Worm (Caenorhabditis elegans) whole organism, L1 larva: ENCODE measurements around the gene srt-23.
"Not testable (repeated sequence)": the region's sequence is repeated elsewhere in the genome, so short reads cannot be mapped to it uniquely, and the experiment has no call there.

ENCODE experiments used
- C04F5.9 ChIP-seq: sonication (generic microtip); optimal IDR thresholded peaks from 2 replicates; lab custom pipeline; 2016; ENCODE audit warnings: missing genetic modification characterization, missing compliant biosample characterization
- F16B12.6 ChIP-seq: fragments of 150-350 bp; optimal IDR thresholded peaks from 2 replicates; lab custom pipeline; 2014; ENCODE audit warnings: missing biosample characterization, missing genetic modification characterization
- aha-1 ChIP-seq: fragments of 150-350 bp; optimal IDR thresholded peaks from 2 replicates; lab custom pipeline; 2014; ENCODE audit warnings: missing biosample characterization, missing genetic modification characterization
- alr-1 ChIP-seq: fragments of 200-800 bp; sonication (Bioruptor generic); optimal IDR thresholded peaks from 2 replicates; lab custom pipeline; 2018; ENCODE audit warnings: borderline replicate concordance, mild to moderate bottlenecking, missing genetic modification characterization, missing compliant biosample characterization
- aly-2 ChIP-seq: fragments of 150-350 bp; optimal IDR thresholded peaks from 2 replicates; lab custom pipeline; 2014; ENCODE audit warnings: missing biosample characterization, missing genetic modification characterization
- blmp-1 ChIP-seq: fragments of 150-350 bp; optimal IDR thresholded peaks from 2 replicates; lab custom pipeline; 2014; ENCODE audit warnings: missing biosample characterization, missing genetic modification characterization
- ceh-8 ChIP-seq: fragments of 200-800 bp; sonication (Bioruptor generic); optimal IDR thresholded peaks from 2 replicates; lab custom pipeline; 2018; ENCODE audit warnings: mild to moderate bottlenecking, missing genetic modification characterization, moderate library complexity, missing compliant biosample characterization
- ceh-82 ChIP-seq, 3 experiments: fragments of 150-350 bp in 1 of 3; sonication (generic microtip) in 2 of 3; optimal IDR thresholded peaks; 2 replicates each; lab custom pipeline; 2014 to 2017; ENCODE audit warnings: missing biosample characterization in 3 of 3, missing genetic modification characterization in 3 of 3
- ceh-90 ChIP-seq: sonication (generic microtip); optimal IDR thresholded peaks from 2 replicates; lab custom pipeline; 2016; ENCODE audit warnings: missing genetic modification characterization, missing compliant biosample characterization
- dpl-1 ChIP-seq, 3 experiments: fragments of 150-350 bp in 2 of 3; sonication (generic microtip) in 1 of 3; optimal IDR thresholded peaks; 2 replicates each; lab custom pipeline; 2014 to 2017; ENCODE audit warnings: missing biosample characterization in 3 of 3, missing genetic modification characterization in 3 of 3, missing genetic modification reagents in 3 of 3
- dsc-1 ChIP-seq: sonication (generic microtip); optimal IDR thresholded peaks from 2 replicates; lab custom pipeline; 2016; ENCODE audit warnings: mild to moderate bottlenecking, missing genetic modification characterization, missing compliant biosample characterization
- efl-1 ChIP-seq, 4 experiments: fragments of 150-350 bp; optimal IDR thresholded peaks in 3 of 4; peaks in 1 of 4; 1 replicate in 1 of 4; 2 replicates in 3 of 4; lab custom pipeline; 2014; ENCODE audit warnings: missing biosample characterization in 2 of 4, missing genetic modification characterization in 2 of 4, missing genetic modification reagents in 2 of 4
- elt-2 ChIP-seq: sonication (generic microtip); optimal IDR thresholded peaks from 2 replicates; lab custom pipeline; 2016; ENCODE audit warnings: missing genetic modification characterization, mild to moderate bottlenecking, inconsistent platforms, missing compliant biosample characterization, missing genetic modification reagents
- elt-3 ChIP-seq, 6 experiments: fragments of 150-350 bp in 1 of 6; sonication (generic microtip); optimal IDR thresholded peaks; 2 replicates each; lab custom pipeline; 2017 to 2018; ENCODE audit warnings: missing biosample characterization in 6 of 6, missing genetic modification characterization in 6 of 6, inconsistent platforms in 1 of 6
- fkh-4 ChIP-seq: sonication (generic microtip); optimal IDR thresholded peaks from 2 replicates; lab custom pipeline; 2016; ENCODE audit warnings: missing compliant biosample characterization, missing genetic modification characterization, borderline replicate concordance
- fkh-8 ChIP-seq: sonication (generic microtip); optimal IDR thresholded peaks from 2 replicates; lab custom pipeline; 2016; ENCODE audit warnings: mild to moderate bottlenecking, missing genetic modification characterization, missing compliant biosample characterization
- fos-1 ChIP-seq: fragments of 150-350 bp; optimal IDR thresholded peaks from 2 replicates; lab custom pipeline; 2014; ENCODE audit warnings: missing biosample characterization, missing genetic modification characterization
- grh-1 ChIP-seq: fragments of 200-800 bp; sonication (Bioruptor generic); IDR thresholded peaks from 2 replicates; pipeline ENCODE4 v1.3.6; 2022; ENCODE audit warnings: missing genetic modification reagents, missing genetic modification characterization, missing compliant biosample characterization
- isw-1 ChIP-seq: fragments of 200-800 bp; sonication (Bioruptor generic); IDR thresholded peaks from 2 replicates; pipeline ENCODE4 v1.3.6; 2022; ENCODE audit warnings: missing genetic modification characterization, missing compliant biosample characterization
- lin-13 ChIP-seq: fragments of 150-350 bp; optimal IDR thresholded peaks from 2 replicates; lab custom pipeline; 2014; ENCODE audit warnings: missing biosample characterization, missing genetic modification reagents, missing genetic modification characterization
- lin-14 ChIP-seq: fragments of 200-800 bp; sonication (Bioruptor generic); optimal IDR thresholded peaks from 2 replicates; lab custom pipeline; 2018; ENCODE audit warnings: mild to moderate bottlenecking, missing genetic modification characterization, moderate library complexity, missing compliant biosample characterization
- lin-15B ChIP-seq: fragments of 150-350 bp; sonication (generic microtip); optimal IDR thresholded peaks from 3 replicates; lab custom pipeline; 2014; ENCODE audit warnings: missing biosample characterization, missing genetic modification characterization
- lin-35 ChIP-seq, 2 experiments: fragments of 150-350 bp; optimal IDR thresholded peaks; 2 replicates each; lab custom pipeline; 2014; ENCODE audit warnings: missing biosample characterization in 2 of 2, missing genetic modification characterization in 2 of 2, missing genetic modification reagents in 2 of 2
- lin-39 ChIP-seq: fragments of 150-350 bp; optimal IDR thresholded peaks from 2 replicates; lab custom pipeline; 2014; ENCODE audit warnings: missing biosample characterization, missing genetic modification reagents, missing genetic modification characterization
- lir-3 ChIP-seq: sonication (generic microtip); optimal IDR thresholded peaks from 2 replicates; lab custom pipeline; 2016; ENCODE audit warnings: mild to moderate bottlenecking, missing genetic modification characterization, moderate library complexity, missing compliant biosample characterization; ENCODE audit not compliant: poor library complexity
- lsy-2 ChIP-seq, 2 experiments: fragments of 150-350 bp; optimal IDR thresholded peaks; 2 replicates each; lab custom pipeline; 2014; ENCODE audit warnings: missing biosample characterization in 2 of 2, missing genetic modification characterization in 2 of 2
- nhr-11 ChIP-seq: fragments of 150-350 bp; optimal IDR thresholded peaks from 2 replicates; lab custom pipeline; 2014; ENCODE audit warnings: missing biosample characterization, missing genetic modification characterization
- nhr-20 ChIP-seq: sonication (generic microtip); optimal IDR thresholded peaks from 2 replicates; lab custom pipeline; 2016; ENCODE audit warnings: mild to moderate bottlenecking, missing genetic modification characterization, missing compliant biosample characterization
- nhr-237 ChIP-seq: fragments of 150-350 bp; optimal IDR thresholded peaks from 2 replicates; lab custom pipeline; 2014; ENCODE audit warnings: missing biosample characterization, missing genetic modification characterization
- nhr-28 ChIP-seq: fragments of 150-350 bp; optimal IDR thresholded peaks from 2 replicates; lab custom pipeline; 2014; ENCODE audit warnings: missing biosample characterization, missing genetic modification characterization
- nhr-84 ChIP-seq: sonication (generic microtip); optimal IDR thresholded peaks from 2 replicates; lab custom pipeline; 2017; ENCODE audit warnings: missing biosample characterization, missing genetic modification characterization
- nhr-85 ChIP-seq: sonication (generic microtip); peaks from one replicate; lab custom pipeline; 2016; ENCODE audit warnings: missing genetic modification characterization, inconsistent platforms, missing compliant biosample characterization
- nhr-90 ChIP-seq: sonication (generic microtip); optimal IDR thresholded peaks from 2 replicates; lab custom pipeline; 2016; ENCODE audit warnings: mild to moderate bottlenecking, missing genetic modification characterization, missing compliant biosample characterization; ENCODE audit not compliant: poor library complexity
- pax-3 ChIP-seq: fragments of 200-800 bp; sonication (Bioruptor generic); optimal IDR thresholded peaks from 2 replicates; lab custom pipeline; 2018; ENCODE audit warnings: mild to moderate bottlenecking, missing genetic modification characterization, moderate library complexity, missing compliant biosample characterization
- pqm-1 ChIP-seq: sonication (generic microtip); optimal IDR thresholded peaks from 3 replicates; lab custom pipeline; 2017; ENCODE audit warnings: missing biosample characterization, missing genetic modification characterization
- rnt-1 ChIP-seq: sonication (generic microtip); optimal IDR thresholded peaks from 2 replicates; lab custom pipeline; 2016; ENCODE audit warnings: mild to moderate bottlenecking, missing genetic modification characterization, moderate library complexity, missing compliant biosample characterization
- skn-1 ChIP-seq: fragments of 150-350 bp; optimal IDR thresholded peaks from 2 replicates; lab custom pipeline; 2014; ENCODE audit warnings: missing biosample characterization, missing genetic modification characterization
- sup-37 ChIP-seq: fragments of 200-800 bp; sonication (Bioruptor generic); optimal IDR thresholded peaks from 2 replicates; lab custom pipeline; 2018; ENCODE audit warnings: mild to moderate bottlenecking, missing genetic modification characterization, missing compliant biosample characterization
- tbx-2 ChIP-seq: sonication (generic microtip); optimal IDR thresholded peaks from 2 replicates; lab custom pipeline; 2016; ENCODE audit warnings: missing genetic modification characterization, missing compliant biosample characterization
- unc-86 ChIP-seq: sonication (generic microtip); optimal IDR thresholded peaks from 2 replicates; lab custom pipeline; 2016; ENCODE audit warnings: missing genetic modification characterization, missing compliant biosample characterization
- zag-1 ChIP-seq: fragments of 150-350 bp; optimal IDR thresholded peaks from 2 replicates; lab custom pipeline; 2014; ENCODE audit warnings: missing biosample characterization, missing genetic modification characterization
- zip-4 ChIP-seq: fragments of 200-800 bp; sonication (Bioruptor generic); optimal IDR thresholded peaks from 2 replicates; lab custom pipeline; 2018; ENCODE audit warnings: mild to moderate bottlenecking, missing genetic modification characterization, moderate library complexity, missing compliant biosample characterization
- ztf-11 ChIP-seq, 2 experiments: sonication (generic microtip); optimal IDR thresholded peaks; 2 replicates each; lab custom pipeline; 2016 to 2017; ENCODE audit warnings: missing genetic modification characterization in 2 of 2, missing biosample characterization in 1 of 2, missing compliant biosample characterization in 1 of 2

The srt-23 gene

ce11 chrIV:768312-768711 lies 11.8 kb downstream of the srt-23 start, which contains the start of gene F56B3.2:
F56B3.2 (minus strand) TSS chrIV:768584.
- TF ChIP-seq grh-1 (GFP tag; lab: Robert Waterston, UW): no peak
- no peak for TF ChIP-seq fos-1
- no peak for TF ChIP-seq pqm-1 (tag; lab: Kevin White, UChicago)
- no peak for TF ChIP-seq nhr-28 (tag; lab: Kevin White, UChicago)
- TF ChIP-seq blmp-1 (tag; lab: Kevin White, UChicago): peak; percentile 100
- no peak for TF ChIP-seq nhr-11 (tag; lab: Kevin White, UChicago)
- TF ChIP-seq ceh-82 (tag; optimal IDR thresholded peaks at IDR 0.05; lab: Kevin White, UChicago): no peak

DNA sequence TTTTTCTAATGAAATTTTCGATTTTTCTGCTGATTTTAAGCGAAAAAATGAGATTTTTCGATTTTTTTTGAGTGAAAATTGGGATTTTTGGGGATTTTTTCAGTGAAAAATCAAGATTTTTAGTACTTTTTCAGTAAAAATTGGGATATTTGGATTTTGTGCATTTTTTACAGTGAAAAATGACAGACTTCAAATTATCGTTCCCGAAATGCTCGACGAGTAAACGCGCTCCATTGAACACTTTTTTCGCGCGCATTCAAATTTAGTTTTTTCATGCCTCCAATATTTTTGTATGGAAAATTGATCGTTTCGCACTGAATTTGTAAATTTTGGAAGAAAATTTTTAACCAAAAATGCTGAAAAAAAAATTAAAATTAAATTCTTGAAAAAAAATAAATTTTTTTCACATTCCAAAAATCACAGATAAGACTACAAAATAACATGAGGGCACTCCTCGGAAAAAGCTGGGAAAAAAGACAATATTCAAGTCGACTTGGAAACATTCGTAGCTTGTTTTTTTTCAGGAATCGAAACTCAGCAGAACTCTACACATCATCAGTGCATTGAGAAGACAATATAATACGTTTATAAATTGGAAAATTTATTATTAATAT lies 13.5 kb downstream of the srt-23 start:
- TF ChIP-seq nhr-85 (tag; lab: Kevin White, UChicago) (peak; percentile 17), dpl-1 (GFP tag; optimal IDR thresholded peaks at IDR 0.05; lab: Kevin White, UChicago) (peak; percentile 27 to 59 (median 54)), efl-1 (optimal IDR thresholded peaks at IDR 0.05; lab: Kevin White, UChicago) (peak in 1 of 2 experiments; percentile 57), efl-1 (GFP tag; optimal IDR thresholded peaks at IDR 0.05 in 1 of 2; lab: Kevin White, UChicago) (peak; percentile 67 to 95), isw-1 (GFP tag; lab: Robert Waterston, UW) (peak; percentile 15; the same call in 1 of the 2 replicates), lin-35 (GFP tag; optimal IDR thresholded peaks at IDR 0.05; lab: Kevin White, UChicago) (peak; percentile 32 to 44)

- TF ChIP-seq unc-86 (tag; lab: Kevin White, UChicago); lin-35 (GFP tag; optimal IDR thresholded peaks at IDR 0.05; lab: Kevin White, UChicago); fos-1: not testable (repeated sequence)
Observed at ce11 chrIV:771061-771460, 14.5 kb downstream of the srt-23 start, which contains the start of gene F56B3.9. F56B3.9 (plus strand) TSS chrIV:771361.

DNA sequence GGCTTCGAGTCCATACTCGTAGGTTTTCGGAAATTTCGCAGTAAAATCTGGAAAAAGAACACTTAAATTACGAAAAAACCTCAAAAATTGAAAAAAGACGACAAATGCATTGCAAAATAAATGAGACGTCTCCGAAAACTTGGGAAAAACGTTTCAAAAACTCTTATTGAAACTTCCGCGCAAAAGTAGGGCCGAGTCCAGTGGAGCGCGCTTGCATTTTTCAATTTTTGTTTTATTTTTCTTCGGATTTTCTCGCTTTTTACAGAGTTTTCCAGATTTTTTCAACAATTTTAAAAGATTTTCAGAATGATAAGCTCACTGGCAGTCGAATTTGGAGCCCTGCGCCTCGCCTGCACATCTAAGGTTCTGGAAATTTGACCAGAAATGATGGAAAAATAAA lies 16.4 kb downstream of the srt-23 start, which contains the start of gene mrpl-2:
mrpl-2 (plus strand) TSS at position 307 of the 400 bp plus-strand sequence.
- TF ChIP-seq elt-2 (no peak), lin-39 (no peak), pax-3 (tag; lab: Kevin White, UChicago) (no peak), nhr-20 (tag; lab: Kevin White, UChicago) (no peak), alr-1 (tag; lab: Kevin White, UChicago) (no peak), nhr-90 (tag; lab: Kevin White, UChicago) (no peak), C04F5.9 (tag; lab: Kevin White, UChicago) (no peak), fos-1 (no peak), elt-3 (tag; optimal IDR thresholded peaks at IDR 0.05; lab: Kevin White, UChicago) (no peak), nhr-237 (tag; lab: Kevin White, UChicago) (no peak), dpl-1 (GFP tag; optimal IDR thresholded peaks at IDR 0.05; lab: Kevin White, UChicago) (peak; percentile 82 to 90 (median 86)), dsc-1 (tag; lab: Kevin White, UChicago) (peak; percentile 4), blmp-1 (tag; lab: Kevin White, UChicago) (no peak), tbx-2 (tag; lab: Kevin White, UChicago) (no peak), zip-4 (no peak), rnt-1 (tag; lab: Kevin White, UChicago) (no peak), aha-1 (no peak), skn-1 (tag; lab: Kevin White, UChicago) (peak; percentile 40), lin-15B (no peak), F16B12.6 (tag; lab: Kevin White, UChicago) (no peak), ceh-8 (GFP tag; lab: Kevin White, UChicago) (no peak), lin-13 (GFP tag; lab: Kevin White, UChicago) (no peak), zag-1 (tag; lab: Kevin White, UChicago) (no peak), ztf-11 (tag; optimal IDR thresholded peaks at IDR 0.05; lab: Kevin White, UChicago) (no peak), lin-14 (GFP tag; lab: Kevin White, UChicago) (no peak), ceh-82 (tag; optimal IDR thresholded peaks at IDR 0.05; lab: Kevin White, UChicago) (peak in 1 of 3 experiments; percentile 15), lsy-2 (tag; optimal IDR thresholded peaks at IDR 0.05; lab: Kevin White, UChicago) (peak in 1 of 2 experiments; percentile 60), lin-35 (GFP tag; optimal IDR thresholded peaks at IDR 0.05; lab: Kevin White, UChicago) (peak; percentile 80 to 92), fkh-8 (no peak), fkh-4 (tag; lab: Kevin White, UChicago) (no peak), nhr-84 (tag; lab: Kevin White, UChicago) (no peak), efl-1 (optimal IDR thresholded peaks at IDR 0.05; lab: Kevin White, UChicago) (peak; percentile 57 to 87), efl-1 (GFP tag; optimal IDR thresholded peaks at IDR 0.05 in 1 of 2; lab: Kevin White, UChicago) (peak; percentile 91 to 99), lir-3 (tag; lab: Kevin White, UChicago) (no peak), ceh-90 (tag; lab: Kevin White, UChicago) (no peak), sup-37 (no peak), aly-2 (tag; lab: Kevin White, UChicago) (no peak)
